Worm (Caenorhabditis elegans) whole organism, mixed stage, embryonic: ENCODE measurements around the gene Y73B3A.11.

Source experiments
- ceh-43 ChIP-seq: fragments of 200-800 bp; sonication (Bioruptor generic); optimal IDR thresholded peaks from 2 replicates; lab custom pipeline; 2018; ENCODE audit warnings: mild to moderate bottlenecking, missing genetic modification characterization, moderate library complexity, missing compliant biosample characterization
- mep-1 ChIP-seq: fragments of 150-350 bp; optimal IDR thresholded peaks from 2 replicates; lab custom pipeline; 2017; ENCODE audit warnings: missing biosample characterization, missing genetic modification reagents, missing genetic modification characterization, inconsistent platforms
- unc-39 ChIP-seq: fragments of 150-350 bp; optimal IDR thresholded peaks from 2 replicates; lab custom pipeline; 2014; ENCODE audit warnings: missing biosample characterization, missing genetic modification characterization
- unc-62 ChIP-seq: fragments of 150-350 bp; optimal IDR thresholded peaks from 2 replicates; lab custom pipeline; 2014; ENCODE audit warnings: missing biosample characterization, missing genetic modification reagents, missing genetic modification characterization

DNA sequence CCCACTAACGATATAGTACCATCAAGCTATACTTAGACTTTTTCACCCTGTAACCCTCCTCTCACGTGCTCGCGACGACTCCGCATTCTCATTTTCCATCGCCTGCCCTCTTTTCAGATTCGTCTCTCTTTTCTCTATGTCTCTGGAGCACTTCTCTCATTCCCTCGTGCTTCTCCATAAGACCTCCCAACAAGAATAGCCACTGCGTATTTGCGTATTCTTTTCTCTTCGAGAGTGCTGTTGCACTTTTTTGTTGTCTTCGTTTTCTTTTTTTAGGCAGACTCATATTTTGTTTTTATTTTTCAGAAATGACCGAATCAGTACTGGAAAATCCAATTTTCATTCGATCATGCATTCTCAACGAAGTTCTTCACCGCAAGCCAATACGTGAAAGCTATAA lies 30.8 kb upstream of the Y73B3A.11 start, which contains the start of gene fbxa-222:
- TF ChIP-seq unc-39 (tag; lab: Kevin White, UChicago): no peak
- no peak for TF ChIP-seq unc-62 (GFP tag; lab: Kevin White, UChicago)
- TF ChIP-seq mep-1: no peak
- TF ChIP-seq ceh-43 (GFP tag; lab: Kevin White, UChicago): no peak
